Worm (Caenorhabditis elegans) whole organism, young adult: Measurements from ENCODE around the gene F25D1.3.

Experiments used
- B0019.2 ChIP-seq: fragments of 200-800 bp; sonication (Bioruptor generic); conservative IDR thresholded peaks from 2 replicates; pipeline ENCODE4 v1.3.6; 2022; ENCODE audit warnings: missing genetic modification reagents, missing genetic modification characterization, missing compliant biosample characterization
- B0035.1 ChIP-seq: sonication (generic microtip); optimal IDR thresholded peaks from 2 replicates; lab custom pipeline; 2016; ENCODE audit warnings: missing genetic modification characterization, mild to moderate bottlenecking, missing compliant biosample characterization, missing genotype, missing genetic modification reagents
- T26A5.8 ChIP-seq: sonication (generic microtip); optimal IDR thresholded peaks from 2 replicates; lab custom pipeline; 2016; ENCODE audit warnings: missing genetic modification characterization, missing compliant biosample characterization
- Y53G8AR.9 ChIP-seq: fragments of 200-800 bp; sonication (Bioruptor generic); conservative IDR thresholded peaks from 2 replicates; pipeline ENCODE4 v1.3.6; 2022; ENCODE audit warnings: missing genetic modification reagents, missing genetic modification characterization, missing compliant biosample characterization
- Y67H2A.10 ChIP-seq: fragments of 200-800 bp; sonication (Bioruptor generic); conservative IDR thresholded peaks from 2 replicates; pipeline ENCODE4 v1.3.6; 2022; ENCODE audit warnings: missing genetic modification reagents, missing genetic modification characterization, missing compliant biosample characterization
- Y79H2A.3 ChIP-seq: fragments of 200-800 bp; sonication (Bioruptor generic); conservative IDR thresholded peaks from 2 replicates; pipeline ENCODE4 v1.3.6; 2022; ENCODE audit warnings: missing genetic modification reagents, missing genetic modification characterization, missing compliant biosample characterization
- aptf-2 ChIP-seq: fragments of 200-800 bp; sonication (Bioruptor generic); conservative IDR thresholded peaks from 2 replicates; pipeline ENCODE4 v1.3.6; 2022; ENCODE audit warnings: missing genetic modification reagents, missing genetic modification characterization, missing compliant biosample characterization
- aptf-3 ChIP-seq: fragments of 200-800 bp; sonication (Bioruptor generic); IDR thresholded peaks from 2 replicates; pipeline ENCODE4 v1.3.6; 2022; ENCODE audit warnings: missing genetic modification characterization, missing compliant biosample characterization
- attf-5 ChIP-seq: fragments of 200-800 bp; sonication (Bioruptor generic); optimal IDR thresholded peaks from 2 replicates; lab custom pipeline; 2018; ENCODE audit warnings: mild to moderate bottlenecking, missing genetic modification characterization, missing compliant biosample characterization
- attf-6 ChIP-seq: fragments of 200-800 bp; sonication (Bioruptor generic); IDR thresholded peaks from 2 replicates; pipeline ENCODE4 v1.3.6; 2022; ENCODE audit warnings: missing genetic modification reagents, missing genetic modification characterization, missing compliant biosample characterization
- ccch-3 ChIP-seq: fragments of 200-800 bp; sonication (Bioruptor generic); optimal IDR thresholded peaks from 2 replicates; lab custom pipeline; 2018; ENCODE audit warnings: mild to moderate bottlenecking, missing genetic modification characterization, missing compliant biosample characterization
- cebp-1 ChIP-seq, 2 experiments: fragments of 200-800 bp in 1 of 2; sonication (Bioruptor generic) in 1 of 2; sonication (generic microtip) in 1 of 2; IDR thresholded peaks in 1 of 2; optimal IDR thresholded peaks in 1 of 2; 2 replicates each; pipeline versions ENCODE4 v1.3.6 to Lab custom; 2017 to 2022; ENCODE audit warnings: missing compliant biosample characterization in 2 of 2, missing genetic modification characterization in 2 of 2, mild to moderate bottlenecking in 1 of 2, missing genetic modification reagents in 1 of 2, moderate library complexity in 1 of 2
- ceh-100 ChIP-seq: fragments of 200-800 bp; sonication (Bioruptor generic); IDR thresholded peaks from 2 replicates; pipeline ENCODE4 v1.3.6; 2022; ENCODE audit warnings: missing genetic modification reagents, missing genetic modification characterization, missing compliant biosample characterization
- ceh-40 ChIP-seq: fragments of 200-800 bp; sonication (Bioruptor generic); IDR thresholded peaks from 2 replicates; pipeline ENCODE4 v1.3.6; 2022; ENCODE audit warnings: missing genetic modification characterization, missing compliant biosample characterization
- ceh-58 ChIP-seq: fragments of 200-800 bp; sonication (Bioruptor generic); IDR thresholded peaks from 2 replicates; pipeline ENCODE4 v1.3.6; 2022; ENCODE audit warnings: missing genetic modification characterization, missing compliant biosample characterization
- chd-7 ChIP-seq: sonication (generic microtip); optimal IDR thresholded peaks from 2 replicates; lab custom pipeline; 2016; ENCODE audit warnings: mild to moderate bottlenecking, missing genetic modification characterization, moderate library complexity, missing compliant biosample characterization
- dox-1 ChIP-seq: fragments of 200-800 bp; sonication (Bioruptor generic); IDR thresholded peaks from 2 replicates; pipeline ENCODE4 v1.3.6; 2022; ENCODE audit warnings: missing genetic modification reagents, missing genetic modification characterization, missing compliant biosample characterization
- egl-18 ChIP-seq: fragments of 200-800 bp; sonication (Bioruptor generic); IDR thresholded peaks from 2 replicates; pipeline ENCODE4 v1.3.6; 2022; ENCODE audit warnings: missing genetic modification reagents, missing genetic modification characterization, missing compliant biosample characterization
- egrh-3 ChIP-seq: fragments of 200-800 bp; sonication (Bioruptor generic); IDR thresholded peaks from 2 replicates; pipeline ENCODE4 v1.3.6; 2022; ENCODE audit warnings: missing genetic modification reagents, missing genetic modification characterization, missing compliant biosample characterization
- ekl-4 ChIP-seq: fragments of 200-800 bp; sonication (Bioruptor generic); IDR thresholded peaks from 2 replicates; pipeline ENCODE4 v1.3.6; 2022; ENCODE audit warnings: missing genetic modification reagents, missing genetic modification characterization, missing compliant biosample characterization
- lin-40 ChIP-seq: sonication (generic microtip); optimal IDR thresholded peaks from 2 replicates; lab custom pipeline; 2016; ENCODE audit warnings: missing genetic modification characterization, mild to moderate bottlenecking, missing compliant biosample characterization, missing genotype, missing genetic modification reagents
- lsy-27 ChIP-seq: sonication (generic microtip); optimal IDR thresholded peaks from 2 replicates; lab custom pipeline; 2017; ENCODE audit warnings: missing genetic modification characterization, mild to moderate bottlenecking, missing compliant biosample characterization, antibody characterized with exemption, missing genotype, borderline replicate concordance; ENCODE audit not compliant: insufficient read depth
- madf-3 ChIP-seq: fragments of 200-800 bp; sonication (Bioruptor generic); IDR thresholded peaks from 2 replicates; pipeline ENCODE4 v1.3.6; 2022; ENCODE audit warnings: missing genetic modification reagents, missing genetic modification characterization, missing compliant biosample characterization
- mes-4 ChIP-seq: sonication (generic microtip); optimal IDR thresholded peaks from 2 replicates; lab custom pipeline; 2016; ENCODE audit warnings: missing genotype, missing genetic modification characterization, missing compliant biosample characterization
- nfya-2 ChIP-seq: fragments of 200-800 bp; sonication (Bioruptor generic); IDR thresholded peaks from 2 replicates; pipeline ENCODE4 v1.3.6; 2022; ENCODE audit warnings: missing genetic modification reagents, missing genetic modification characterization, missing compliant biosample characterization
- pha-4 ChIP-seq: fragments of 150-350 bp; sonication (generic microtip); optimal IDR thresholded peaks from 2 replicates; lab custom pipeline; 2014; ENCODE audit warnings: missing biosample characterization, missing genetic modification reagents, missing genetic modification characterization
- rcor-1 ChIP-seq: fragments of 200-800 bp; sonication (Bioruptor generic); IDR thresholded peaks from 2 replicates; pipeline ENCODE4 v1.3.6; 2022; ENCODE audit warnings: missing genetic modification reagents, missing genetic modification characterization, missing compliant biosample characterization
- rpc-1 ChIP-seq, 2 experiments: fragments of 150-350 bp in 1 of 2; sonication (generic microtip) in 1 of 2; optimal IDR thresholded peaks; 2 replicates each; lab custom pipeline; 2014 to 2018; ENCODE audit warnings: missing biosample characterization in 1 of 2, missing genetic modification characterization in 1 of 2, missing genetic modification reagents in 1 of 2, missing genotype in 1 of 2
- snpc-1.1 ChIP-seq: sonication (generic microtip); optimal IDR thresholded peaks from 2 replicates; lab custom pipeline; 2017; ENCODE audit warnings: missing genetic modification characterization, mild to moderate bottlenecking, missing compliant biosample characterization, antibody characterized with exemption, moderate library complexity, missing genotype, missing genetic modification reagents; ENCODE audit not compliant: insufficient read depth
- somi-1 ChIP-seq: fragments of 200-800 bp; sonication (Bioruptor generic); optimal IDR thresholded peaks from 2 replicates; lab custom pipeline; 2018; ENCODE audit warnings: mild to moderate bottlenecking, missing genetic modification characterization, missing compliant biosample characterization
- unc-62 ChIP-seq: fragments of 150-350 bp; optimal IDR thresholded peaks from 2 replicates; lab custom pipeline; 2014; ENCODE audit warnings: missing biosample characterization, missing genetic modification reagents, missing genetic modification characterization
- xnd-1 ChIP-seq: sonication (generic microtip); optimal IDR thresholded peaks from 2 replicates; lab custom pipeline; 2016; ENCODE audit warnings: missing genotype, missing genetic modification reagents, missing genetic modification characterization, missing compliant biosample characterization
- zfh-2 ChIP-seq: fragments of 200-800 bp; sonication (Bioruptor generic); conservative IDR thresholded peaks from 2 replicates; pipeline ENCODE4 v1.3.6; 2022; ENCODE audit warnings: missing genetic modification reagents, missing genetic modification characterization, missing compliant biosample characterization
- ztf-22 ChIP-seq: fragments of 200-800 bp; sonication (Bioruptor generic); optimal IDR thresholded peaks from 2 replicates; lab custom pipeline; 2018; ENCODE audit warnings: mild to moderate bottlenecking, missing genetic modification characterization, moderate library complexity, missing compliant biosample characterization
- ztf-28 ChIP-seq: fragments of 200-800 bp; sonication (Bioruptor generic); IDR thresholded peaks from 2 replicates; pipeline ENCODE4 v1.3.6; 2022; ENCODE audit warnings: missing genetic modification reagents, missing genetic modification characterization, missing compliant biosample characterization

The F25D1.3 gene

ce11 chrV:10539114-10539513 lies 10.6 kb downstream of the F25D1.3 start, which contains the start of gene F25D1.8:
Gene F25D1.8 (plus strand): TSS chrV:10539414.
- no peak for TF ChIP-seq somi-1
- TF ChIP-seq ceh-100 (GFP tag; lab: Robert Waterston, UW): no peak
- no peak for TF ChIP-seq lsy-27
- TF ChIP-seq mes-4 (tag; lab: Kevin White, UChicago): no peak
- no peak for TF ChIP-seq snpc-1.1
- no peak for TF ChIP-seq ccch-3 (GFP tag; lab: Kevin White, UChicago)
- TF ChIP-seq rpc-1 (optimal IDR thresholded peaks at IDR 0.05; lab: Kevin White, UChicago): no peak
- no peak for TF ChIP-seq rpc-1 (tag; optimal IDR thresholded peaks at IDR 0.05; lab: Kevin White, UChicago)
- no peak for TF ChIP-seq Y67H2A.10 (GFP tag; lab: Robert Waterston, UW)
- TF ChIP-seq madf-3 (GFP tag; lab: Robert Waterston, UW): no peak
- no peak for TF ChIP-seq dox-1 (GFP tag; lab: Robert Waterston, UW)

- TF ChIP-seq egrh-3 (GFP tag; lab: Robert Waterston, UW): no peak
- TF ChIP-seq B0035.1: no peak
- no peak for TF ChIP-seq cebp-1 (GFP tag; IDR thresholded peaks at IDR 0.05; lab: Robert Waterston, UW)
- TF ChIP-seq cebp-1 (tag; optimal IDR thresholded peaks at IDR 0.05; lab: Kevin White, UChicago): no peak
- TF ChIP-seq rcor-1 (GFP tag; lab: Robert Waterston, UW): no peak
- TF ChIP-seq ceh-40: no peak
- no peak for TF ChIP-seq madf-3 (GFP tag; lab: Robert Waterston, UW)
- TF ChIP-seq Y53G8AR.9: no peak
- TF ChIP-seq aptf-2: no peak
Observed at ce11 chrV:10540024-10540423, 11.5 kb downstream of the F25D1.3 start, which contains the start of gene degt-1. Gene degt-1 (plus strand): TSS chrV:10540324.

DNA sequence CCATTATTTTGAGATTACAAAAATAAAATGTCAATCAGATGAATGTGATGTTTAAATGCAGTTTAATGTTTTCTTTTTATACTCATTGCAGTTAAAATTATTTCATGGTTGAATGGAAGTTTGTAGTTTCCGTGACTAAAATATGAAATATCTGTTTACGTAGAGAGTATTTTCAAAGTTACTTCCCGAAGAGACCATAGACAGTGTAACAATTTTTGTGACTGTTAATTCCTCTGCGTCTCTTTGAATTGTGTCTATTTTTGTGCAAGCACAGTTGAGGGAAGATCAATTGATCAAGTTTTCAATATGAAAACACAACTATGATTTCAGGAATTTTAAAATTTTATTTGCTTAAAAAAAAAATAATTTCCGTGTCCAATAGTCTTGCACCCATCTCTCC lies 18.2 kb downstream of the F25D1.3 start, which contains the start of gene F25D1.5:
TSS of gene F25D1.5 (minus strand) at position 35 of the 400 bp plus-strand sequence.
- TF ChIP-seq snpc-1.1 (no peak), attf-5 (GFP tag; lab: Kevin White, UChicago) (no peak), ceh-58 (GFP tag; lab: Robert Waterston, UW) (no peak), ekl-4 (no peak), aptf-3 (no peak)

DNA sequence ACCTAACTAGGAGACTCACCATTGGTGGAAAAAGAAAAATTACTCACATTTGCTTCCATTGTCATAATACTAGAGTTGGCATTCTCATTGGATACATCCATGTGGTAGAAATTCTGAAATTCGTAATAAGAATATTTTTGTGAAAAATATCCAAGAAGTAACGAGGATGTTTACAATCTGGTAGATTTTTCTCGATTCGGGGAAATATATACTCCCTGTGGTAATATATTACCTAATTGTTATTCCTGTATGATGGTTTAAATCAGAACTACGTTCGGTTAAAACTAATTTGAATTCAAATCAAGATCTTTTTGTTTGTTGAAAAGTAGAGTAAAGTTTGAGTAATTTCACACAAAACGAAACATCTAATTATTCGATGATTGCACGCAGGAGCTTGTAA lies 20.5 kb downstream of the F25D1.3 start, which contains the start of gene srd-34:
TSS of gene srd-34 (minus strand) at position 101 of the 400 bp plus-strand sequence.
- no peak for TF ChIP-seq ccch-3 (GFP tag; lab: Kevin White, UChicago)
- TF ChIP-seq xnd-1 (tag; lab: Kevin White, UChicago): no peak
- no peak for TF ChIP-seq T26A5.8 (tag; lab: Kevin White, UChicago)
- TF ChIP-seq attf-6 (GFP tag; lab: Robert Waterston, UW): no peak
- no peak for TF ChIP-seq ztf-22
- no peak for TF ChIP-seq unc-62 (GFP tag; lab: Kevin White, UChicago)
- no peak for TF ChIP-seq egl-18 (GFP tag; lab: Robert Waterston, UW)
- no peak for TF ChIP-seq ceh-100 (GFP tag; lab: Robert Waterston, UW)
- TF ChIP-seq ztf-28: no peak
- no peak for TF ChIP-seq zfh-2 (GFP tag; lab: Robert Waterston, UW)
- no peak for TF ChIP-seq chd-7 (tag; lab: Kevin White, UChicago)
- no peak for TF ChIP-seq nfya-2 (GFP tag; lab: Robert Waterston, UW)

- TF ChIP-seq pha-4 (tag; lab: Kevin White, UChicago): no peak
- TF ChIP-seq nfya-2 (GFP tag; lab: Robert Waterston, UW): no peak
- no peak for TF ChIP-seq lsy-27
- no peak for TF ChIP-seq B0019.2
- no peak for TF ChIP-seq Y79H2A.3 (GFP tag; lab: Robert Waterston, UW)
- no peak for TF ChIP-seq lin-40 (tag; lab: Kevin White, UChicago)
- no peak for TF ChIP-seq chd-7 (tag; lab: Kevin White, UChicago)
- no peak for TF ChIP-seq T26A5.8 (tag; lab: Kevin White, UChicago)
Observed at ce11 chrV:10549717-10550116, 21.2 kb downstream of the F25D1.3 start, which contains the start of gene F32G8.2. Gene F32G8.2 (plus strand): TSS chrV:10550017.
